Fruit fly (Drosophila melanogaster): ENCODE data around the gene Drsl6.

Drsl6 gene

dm6 chr3L:3325925-3326903 is 10.0 kb downstream of the Drsl6 start, which contains the start of gene Gtpx:
Gene Gtpx, plus strand, starts transcription at chr3L:3326265.
- TF ChIP-seq pho (GFP tag; optimal IDR thresholded peaks at IDR 0.05) (peak; percentile 54), dati (GFP tag; IDR thresholded peaks at IDR 0.05) (no peak), Dad (GFP tag; optimal IDR thresholded peaks at IDR 0.05) (no peak), Fer3 (tag; optimal IDR thresholded peaks at IDR 0.05) (peak; percentile 2), CG7786 (GFP tag; optimal IDR thresholded peaks at IDR 0.05) (peak; percentile 21), kay (GFP tag; optimal IDR thresholded peaks at IDR 0.05) (peak; percentile 20), CG31388 (GFP tag; optimal IDR thresholded peaks at IDR 0.05) (no peak), E2f1 (GFP tag; IDR thresholded peaks at IDR 0.05) (no peak), CG2116 (GFP tag; optimal IDR thresholded peaks at IDR 0.05) (peak; percentile 48), Taf1 (GFP tag; IDR thresholded peaks at IDR 0.05) (no peak), CkIIα-i1 (GFP tag; IDR thresholded peaks at IDR 0.05) (no peak), pzg (GFP tag; optimal IDR thresholded peaks at IDR 0.05) (peak; percentile 83), CG13296 (GFP tag; optimal IDR thresholded peaks at IDR 0.05) (no peak), CG6854 (GFP tag; optimal IDR thresholded peaks at IDR 0.05) (no peak), Dip3 (GFP tag; optimal IDR thresholded peaks at IDR 0.05) (no peak), CG17328 (GFP tag; IDR thresholded peaks at IDR 0.05) (0 out of 2 replicates have a peak, but pooled peaks have one; percentile 41), ftz-f1 (GFP tag; optimal IDR thresholded peaks at IDR 0.05) (peak; percentile 53), fd64A (GFP tag; optimal IDR thresholded peaks at IDR 0.05) (no peak), PHDP (tag; optimal IDR thresholded peaks at IDR 0.05) (peak; percentile 41), Med (GFP tag) (peak; percentile 85), knrl (GFP tag; IDR thresholded peaks at IDR 0.05; ENCODE audit: partially characterized antibody) (peak; percentile 17; the same call in 1 of the 3 replicates), corto (GFP tag; optimal IDR thresholded peaks at IDR 0.05) (no peak), BEAF-32 (GFP tag; optimal IDR thresholded peaks at IDR 0.05) (peak; percentile 69), Neu2 (GFP tag; optimal IDR thresholded peaks at IDR 0.05; ENCODE audit: borderline replicate concordance) (no peak), CG13287 (GFP tag; IDR thresholded peaks at IDR 0.05; ENCODE audit: partially characterized antibody) (peak; percentile 38; the same call in 1 of the 2 replicates), Hr78 (GFP tag; optimal IDR thresholded peaks at IDR 0.05) (peak in 1 of 2 experiments; percentile 57), CG17359 (tag; optimal IDR thresholded peaks at IDR 0.05) (peak; percentile 9), CG9727 (GFP tag; optimal IDR thresholded peaks at IDR 0.05) (peak; percentile 26), E2f2 (GFP tag; IDR thresholded peaks at IDR 0.05) (peak; percentile 86), CG2129 (GFP tag; IDR thresholded peaks at IDR 0.05; ENCODE audit: partially characterized antibody) (no peak), NfI (GFP tag; optimal IDR thresholded peaks at IDR 0.05) (peak; percentile 39), insv (GFP tag; optimal IDR thresholded peaks at IDR 0.05) (no peak), p53 (GFP tag; optimal IDR thresholded peaks at IDR 0.05) (peak; percentile 31), CG8290 (GFP tag; optimal IDR thresholded peaks at IDR 0.05) (no peak), CG8290 (tag; optimal IDR thresholded peaks at IDR 0.05) (peak in 1 of 2 experiments; percentile 38), CG16813 (GFP tag; IDR thresholded peaks at IDR 0.05; ENCODE audit: partially characterized antibody) (no peak), CG10979 (tag; optimal IDR thresholded peaks at IDR 0.05) (no peak), CG10654 (GFP tag; optimal IDR thresholded peaks at IDR 0.05) (peak; percentile 29), lbe (GFP tag; optimal IDR thresholded peaks at IDR 0.05) (peak; percentile 35), CG10267 (tag; optimal IDR thresholded peaks at IDR 0.05) (peak; percentile 53), CG7987 (GFP tag; optimal IDR thresholded peaks at IDR 0.05) (no peak), gsb-n (tag; optimal IDR thresholded peaks at IDR 0.05) (no peak), psq (GFP tag; optimal IDR thresholded peaks at IDR 0.05) (no peak), ci (GFP tag; IDR thresholded peaks at IDR 0.05) (peak; percentile 21; the same call in 1 of the 3 replicates), jumu (GFP tag; optimal IDR thresholded peaks at IDR 0.05) (peak; percentile 25), hbn (GFP tag; IDR thresholded peaks at IDR 0.05; ENCODE audit: partially characterized antibody) (no peak), ind (GFP tag; optimal IDR thresholded peaks at IDR 0.05) (peak; percentile 19)

All from whole organism, embryonic.